Worm (Caenorhabditis elegans): ENCODE results near the gene eif-2A.

Gene eif-2A

ce11 chrII:10388041-10388706 is 28.4 kb upstream of the eif-2A start (continued):
- TF ChIP-seq bed-1 (GFP tag; IDR thresholded peaks at IDR 0.05) = no peak
- TF ChIP-seq dpl-1 (GFP tag; optimal IDR thresholded peaks at IDR 0.05) = peak; percentile 22
- TF ChIP-seq egl-44 (GFP tag; IDR thresholded peaks at IDR 0.05) = 0 out of 2 replicates have a peak, but pooled peaks have one; percentile 7
- TF ChIP-seq repo-1 (tag; optimal IDR thresholded peaks at IDR 0.05) = peak; percentile 56
- TF ChIP-seq ceh-91 (GFP tag; IDR thresholded peaks at IDR 0.05) = no peak
- no peak for TF ChIP-seq dpff-1 (tag; optimal IDR thresholded peaks at IDR 0.05)
- peak; percentile 23 for TF ChIP-seq ZK185.1 (tag; optimal IDR thresholded peaks at IDR 0.05; ENCODE audit: poor library complexity, severe bottlenecking)
- no peak for TF ChIP-seq zim-3 (tag; optimal IDR thresholded peaks at IDR 0.05)
- no peak for TF ChIP-seq aptf-3 (GFP tag; IDR thresholded peaks at IDR 0.05)
- TF ChIP-seq ztf-18 (tag; optimal IDR thresholded peaks at IDR 0.05) = peak; percentile 45
- no peak for TF ChIP-seq ceh-58 (GFP tag; IDR thresholded peaks at IDR 0.05)
- TF ChIP-seq F55B11.4 (tag; optimal IDR thresholded peaks at IDR 0.05; ENCODE audit: borderline replicate concordance, insufficient read depth) = no peak
- peak; percentile 66 for TF ChIP-seq madf-6 (GFP tag; IDR thresholded peaks at IDR 0.05)
- TF ChIP-seq unc-62 (GFP tag; optimal IDR thresholded peaks at IDR 0.05) = no peak
- TF ChIP-seq lin-40 (tag; optimal IDR thresholded peaks at IDR 0.05) = peak; percentile 59
- TF ChIP-seq snpc-1.1 (tag; optimal IDR thresholded peaks at IDR 0.05; ENCODE audit: insufficient read depth) = peak; percentile 20
- no peak for TF ChIP-seq ceh-40 (GFP tag; IDR thresholded peaks at IDR 0.05)
- no peak for TF ChIP-seq xnd-1 (tag; optimal IDR thresholded peaks at IDR 0.05)
- no peak for TF ChIP-seq ztf-6 (GFP tag; IDR thresholded peaks at IDR 0.05)
- TF ChIP-seq unc-130 (GFP tag; optimal IDR thresholded peaks at IDR 0.05) = no peak
- no peak for TF ChIP-seq cebp-2 (GFP tag; IDR thresholded peaks at IDR 0.05)
- TF ChIP-seq T26A5.8 (tag; optimal IDR thresholded peaks at IDR 0.05) = no peak
- no peak for TF ChIP-seq nhr-179 (tag; optimal IDR thresholded peaks at IDR 0.05)
- no peak for TF ChIP-seq ztf-22 (GFP tag; optimal IDR thresholded peaks at IDR 0.05)
- TF ChIP-seq nhr-80 (tag; optimal IDR thresholded peaks at IDR 0.05) = peak; percentile 26
- TF ChIP-seq F52B5.7 (tag; optimal IDR thresholded peaks at IDR 0.05) = no peak
- peak; percentile 26; the same call in 1 of the 2 replicates for TF ChIP-seq ekl-4 (GFP tag; IDR thresholded peaks at IDR 0.05)
- TF ChIP-seq madf-10 (tag; optimal IDR thresholded peaks at IDR 0.05) = peak; percentile 46
- TF ChIP-seq aptf-2 (GFP tag; conservative IDR thresholded peaks at IDR 0.05) = no peak
- TF ChIP-seq nhr-27 (tag; optimal IDR thresholded peaks at IDR 0.05) = no peak
- TF ChIP-seq lir-1 (GFP tag; conservative IDR thresholded peaks at IDR 0.05) = no peak
- no peak for TF ChIP-seq F39B2.1 (GFP tag; IDR thresholded peaks at IDR 0.05)
- TF ChIP-seq attf-3 (GFP tag; conservative IDR thresholded peaks at IDR 0.05) = peak; percentile 56; the same call in 1 of the 2 replicates
- TF ChIP-seq hmg-20 (GFP tag; IDR thresholded peaks at IDR 0.05) = no peak
- no peak for TF ChIP-seq sptf-2 (GFP tag; optimal IDR thresholded peaks at IDR 0.05)
- TF ChIP-seq madf-8 (GFP tag; conservative IDR thresholded peaks at IDR 0.05) = no peak
- peak; percentile 74 for TF ChIP-seq ceh-100 (GFP tag; IDR thresholded peaks at IDR 0.05)
- peak; percentile 46; the same call in 1 of the 2 replicates for TF ChIP-seq mcd-1 (GFP tag; IDR thresholded peaks at IDR 0.05)
- no peak for TF ChIP-seq Y67H2A.10 (GFP tag; conservative IDR thresholded peaks at IDR 0.05)
- no peak for TF ChIP-seq hlh-26 (GFP tag; conservative IDR thresholded peaks at IDR 0.05)
- TF ChIP-seq tlf-1 (GFP tag; optimal IDR thresholded peaks at IDR 0.05) = peak; percentile 70
- TF ChIP-seq let-607 (tag; optimal IDR thresholded peaks at IDR 0.05) = peak in 1 of 2 experiments; percentile 35
- no peak for TF ChIP-seq fkh-3 (tag; optimal IDR thresholded peaks at IDR 0.05)
- no peak for TF ChIP-seq ztf-26 (tag; optimal IDR thresholded peaks at IDR 0.05)
- 0 out of 2 replicates have a peak, but pooled peaks have one; percentile 26 for TF ChIP-seq let-526 (GFP tag; IDR thresholded peaks at IDR 0.05)
- TF ChIP-seq lin-26 (GFP tag; IDR thresholded peaks at IDR 0.05) = no peak
- TF ChIP-seq sea-2 (GFP tag; IDR thresholded peaks at IDR 0.05) = no peak
- TF ChIP-seq egrh-3 (GFP tag; IDR thresholded peaks at IDR 0.05) = no peak
